Worm (Caenorhabditis elegans) whole organism, L3 larva: ENCODE data around the gene srg-17.

Experiments used
- ceh-82 ChIP-seq: fragments of 150-350 bp; optimal IDR thresholded peaks from 2 replicates; lab custom pipeline; 2014; ENCODE audit warnings: missing biosample characterization, missing genetic modification characterization
- elt-1 ChIP-seq: fragments of 150-350 bp; optimal IDR thresholded peaks from 2 replicates; lab custom pipeline; 2014; ENCODE audit warnings: missing biosample characterization, missing genetic modification characterization
- lin-39 ChIP-seq: fragments of 150-350 bp; optimal IDR thresholded peaks from 2 replicates; lab custom pipeline; 2018; ENCODE audit warnings: missing biosample characterization, missing genetic modification reagents, missing genetic modification characterization
- mdl-1 ChIP-seq: fragments of 150-350 bp; optimal IDR thresholded peaks from 2 replicates; lab custom pipeline; 2014; ENCODE audit warnings: missing biosample characterization, missing genetic modification characterization
- nhr-25 ChIP-seq: sonication (generic microtip); optimal IDR thresholded peaks from 2 replicates; lab custom pipeline; 2017; ENCODE audit warnings: missing biosample characterization, missing genetic modification characterization
- nhr-67 ChIP-seq: fragments of 150-350 bp; optimal IDR thresholded peaks from 2 replicates; lab custom pipeline; 2014; ENCODE audit warnings: missing biosample characterization, missing genetic modification characterization
- pha-4 ChIP-seq: fragments of 150-350 bp; optimal IDR thresholded peaks from 2 replicates; lab custom pipeline; 2014; ENCODE audit warnings: missing biosample characterization, missing genetic modification reagents, missing genetic modification characterization
- unc-39 ChIP-seq: sonication (generic microtip); optimal IDR thresholded peaks from 4 replicates; lab custom pipeline; 2017; ENCODE audit warnings: missing biosample characterization, missing genetic modification characterization

DNA sequence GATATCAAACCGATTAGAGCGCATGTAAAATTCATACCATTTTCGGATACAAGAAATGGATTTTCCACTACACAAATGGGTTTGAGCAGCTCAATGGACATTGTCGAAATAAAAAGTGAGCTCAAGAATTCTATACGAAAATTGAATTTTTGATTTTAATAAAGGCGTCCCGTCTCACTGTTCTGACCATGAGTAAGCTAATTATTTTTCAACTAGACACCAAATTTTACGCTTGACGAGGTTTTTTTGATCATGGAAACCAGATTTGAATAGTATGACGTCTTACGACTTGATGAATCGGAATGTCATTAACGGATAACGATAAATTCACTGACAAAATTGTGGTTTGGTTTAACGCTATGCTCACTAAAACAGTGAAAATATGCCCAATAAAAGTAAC lies 42.8 kb downstream of the srg-17 start, which contains the start of gene srh-61:
- no peak for TF ChIP-seq lin-39 (tag; lab: Kevin White, UChicago)
- no peak for TF ChIP-seq elt-1 (tag; lab: Kevin White, UChicago)
- no peak for TF ChIP-seq mdl-1 (tag; lab: Kevin White, UChicago)
- no peak for TF ChIP-seq pha-4 (tag; lab: Kevin White, UChicago)
- TF ChIP-seq unc-39 (tag; lab: Kevin White, UChicago), result no peak
- TF ChIP-seq ceh-82, result no peak
- TF ChIP-seq nhr-67, result no peak
- no peak for TF ChIP-seq nhr-25 (tag; lab: Kevin White, UChicago)
